Worm (Caenorhabditis elegans): ENCODE measurements around the gene prx-13.

prx-13 gene

DNA sequence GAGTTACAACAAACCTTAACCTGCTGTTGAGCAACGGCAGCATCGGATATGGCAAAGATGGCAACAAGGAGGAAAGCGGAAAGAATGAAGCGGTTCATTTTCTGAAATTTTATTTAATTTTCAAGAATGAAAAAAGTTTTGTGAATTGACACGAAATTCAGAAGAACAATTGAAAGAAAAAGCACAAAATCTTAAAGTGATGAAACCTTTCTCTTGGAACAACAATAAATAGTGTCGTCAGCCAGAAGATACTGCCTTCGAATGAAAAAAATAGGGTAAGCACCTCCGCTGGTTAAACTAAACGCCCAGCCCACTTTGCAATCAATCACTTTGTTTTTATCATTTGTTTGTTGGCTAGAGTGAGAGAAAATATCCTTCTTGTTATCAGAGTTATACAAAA is 39.8 kb downstream of the prx-13 start, which contains the start of gene E04F6.9:
E04F6.9 (minus strand) TSS at position 101 of the 400 bp plus-strand sequence.
- TF ChIP-seq flt-1 (GFP tag; IDR thresholded peaks at IDR 0.05) (no peak), ets-7 (tag; optimal IDR thresholded peaks at IDR 0.05) (no peak), ceh-36 (tag; optimal IDR thresholded peaks at IDR 0.05) (no peak), tbx-11 (GFP tag; IDR thresholded peaks at IDR 0.05) (no peak), hnd-1 (tag; optimal IDR thresholded peaks at IDR 0.05) (no peak), F13C5.2 (tag; optimal IDR thresholded peaks at IDR 0.05) (no peak), aly-1 (tag; optimal IDR thresholded peaks at IDR 0.05) (no peak), tra-4 (tag; optimal IDR thresholded peaks at IDR 0.05) (no peak), tbx-37 (GFP tag; conservative IDR thresholded peaks at IDR 0.05) (no peak), pes-1 (GFP tag; IDR thresholded peaks at IDR 0.05) (no peak), scrt-1 (GFP tag; IDR thresholded peaks at IDR 0.05) (no peak), hmg-4 (GFP tag; optimal IDR thresholded peaks at IDR 0.05) (no peak), hmbx-1 (tag; optimal IDR thresholded peaks at IDR 0.05) (no peak), ceh-13 (GFP tag; optimal IDR thresholded peaks at IDR 0.05) (no peak), B0310.2 (tag; optimal IDR thresholded peaks at IDR 0.05) (no peak)

ce11 chrII:7211280-7211679 is 40.5 kb downstream of the prx-13 start, which contains the start of gene E04F6.8:
Gene E04F6.8, minus strand, starts transcription at chrII:7211380.
- TF ChIP-seq tbx-11 (GFP tag; IDR thresholded peaks at IDR 0.05): no peak
- no peak for TF ChIP-seq scrt-1 (GFP tag; IDR thresholded peaks at IDR 0.05)
- no peak for TF ChIP-seq ceh-13 (GFP tag; optimal IDR thresholded peaks at IDR 0.05)
- TF ChIP-seq sea-1 (GFP tag; conservative IDR thresholded peaks at IDR 0.05): no peak
- no peak for TF ChIP-seq ceh-36 (tag; optimal IDR thresholded peaks at IDR 0.05)
- no peak for TF ChIP-seq hmbx-1 (tag; optimal IDR thresholded peaks at IDR 0.05)
- no peak for TF ChIP-seq flt-1 (GFP tag; IDR thresholded peaks at IDR 0.05)

- no peak for TF ChIP-seq tbx-37 (GFP tag; conservative IDR thresholded peaks at IDR 0.05)
- no peak for TF ChIP-seq flt-1 (GFP tag; IDR thresholded peaks at IDR 0.05)
- TF ChIP-seq hmbx-1 (tag; optimal IDR thresholded peaks at IDR 0.05): no peak
- TF ChIP-seq sea-1 (GFP tag; conservative IDR thresholded peaks at IDR 0.05): no peak
- TF ChIP-seq B0310.2 (tag; optimal IDR thresholded peaks at IDR 0.05): no peak
- TF ChIP-seq aly-1 (tag; optimal IDR thresholded peaks at IDR 0.05): no peak
- TF ChIP-seq scrt-1 (GFP tag; IDR thresholded peaks at IDR 0.05): no peak
- no peak for TF ChIP-seq ets-7 (tag; optimal IDR thresholded peaks at IDR 0.05)
- TF ChIP-seq hmg-4 (GFP tag; optimal IDR thresholded peaks at IDR 0.05): no peak
- TF ChIP-seq pes-1 (GFP tag; IDR thresholded peaks at IDR 0.05): no peak
- no peak for TF ChIP-seq ceh-36 (tag; optimal IDR thresholded peaks at IDR 0.05)
- TF ChIP-seq tbx-11 (GFP tag; IDR thresholded peaks at IDR 0.05): no peak
- no peak for TF ChIP-seq F13C5.2 (tag; optimal IDR thresholded peaks at IDR 0.05)
- no peak for TF ChIP-seq tra-4 (tag; optimal IDR thresholded peaks at IDR 0.05)
These were observed 41.6 kb downstream of the prx-13 start, which contains the start of gene E04F6.15 for ce11 chrII:7210187-7210586. Gene E04F6.15, minus strand, starts transcription at chrII:7210287.

DNA sequence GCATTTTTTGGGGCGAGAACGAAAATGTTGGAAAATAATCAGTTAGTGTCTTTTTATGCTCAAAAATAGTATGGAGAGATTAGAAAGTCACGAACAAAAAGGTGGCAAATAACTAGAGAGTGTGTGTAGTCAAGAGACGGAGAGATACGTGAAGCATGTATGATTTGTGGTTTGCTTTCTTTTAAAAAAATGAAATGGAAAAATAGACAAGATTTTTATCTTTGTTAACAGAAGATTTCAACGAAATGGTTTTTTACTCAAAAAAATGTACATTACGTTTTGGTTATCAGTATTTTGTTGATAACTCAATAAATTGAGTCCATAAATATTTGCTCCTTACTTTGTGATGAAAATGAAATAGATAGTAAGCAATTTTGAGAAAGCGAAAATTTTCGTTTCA is 43.6 kb downstream of the prx-13 start, which contains the start of gene dhs-7:
dhs-7 (minus strand) TSS at position 277 of the 400 bp plus-strand sequence.
- no peak for TF ChIP-seq tbx-11 (GFP tag; IDR thresholded peaks at IDR 0.05)
- no peak for TF ChIP-seq tra-4 (tag; optimal IDR thresholded peaks at IDR 0.05)
- no peak for TF ChIP-seq F13C5.2 (tag; optimal IDR thresholded peaks at IDR 0.05)
- TF ChIP-seq hmg-4 (GFP tag; optimal IDR thresholded peaks at IDR 0.05): no peak
- no peak for TF ChIP-seq flt-1 (GFP tag; IDR thresholded peaks at IDR 0.05)
- TF ChIP-seq ceh-36 (tag; optimal IDR thresholded peaks at IDR 0.05): no peak
- TF ChIP-seq B0310.2 (tag; optimal IDR thresholded peaks at IDR 0.05): no peak
- no peak for TF ChIP-seq hmbx-1 (tag; optimal IDR thresholded peaks at IDR 0.05)

ce11 chrII:7207649-7208048 is 44.2 kb downstream of the prx-13 start:
- TF ChIP-seq ceh-36 (tag; optimal IDR thresholded peaks at IDR 0.05): no peak
- no peak for TF ChIP-seq sea-1 (GFP tag; conservative IDR thresholded peaks at IDR 0.05)
- TF ChIP-seq scrt-1 (GFP tag; IDR thresholded peaks at IDR 0.05): no peak
- TF ChIP-seq aly-1 (tag; optimal IDR thresholded peaks at IDR 0.05): no peak
- no peak for TF ChIP-seq flt-1 (GFP tag; IDR thresholded peaks at IDR 0.05)
- no peak for TF ChIP-seq ceh-13 (GFP tag; optimal IDR thresholded peaks at IDR 0.05)
- no peak for TF ChIP-seq pes-1 (GFP tag; IDR thresholded peaks at IDR 0.05)
- TF ChIP-seq hmg-4 (GFP tag; optimal IDR thresholded peaks at IDR 0.05): no peak
- TF ChIP-seq hmbx-1 (tag; optimal IDR thresholded peaks at IDR 0.05): no peak
- TF ChIP-seq hnd-1 (tag; optimal IDR thresholded peaks at IDR 0.05): no peak

- no peak for TF ChIP-seq flt-1 (GFP tag; IDR thresholded peaks at IDR 0.05)
- no peak for TF ChIP-seq pes-1 (GFP tag; IDR thresholded peaks at IDR 0.05)
- no peak for TF ChIP-seq hmbx-1 (tag; optimal IDR thresholded peaks at IDR 0.05)
- TF ChIP-seq F13C5.2 (tag; optimal IDR thresholded peaks at IDR 0.05): no peak
- TF ChIP-seq aly-1 (tag; optimal IDR thresholded peaks at IDR 0.05): no peak
- TF ChIP-seq sea-1 (GFP tag; conservative IDR thresholded peaks at IDR 0.05): no peak
- TF ChIP-seq B0310.2 (tag; optimal IDR thresholded peaks at IDR 0.05): no peak
- no peak for TF ChIP-seq tra-4 (tag; optimal IDR thresholded peaks at IDR 0.05)
- TF ChIP-seq ceh-36 (tag; optimal IDR thresholded peaks at IDR 0.05): no peak
- TF ChIP-seq hnd-1 (tag; optimal IDR thresholded peaks at IDR 0.05): no peak
- no peak for TF ChIP-seq ama-1 (optimal IDR thresholded peaks at IDR 0.05)
- TF ChIP-seq hmg-4 (GFP tag; optimal IDR thresholded peaks at IDR 0.05): no peak
- TF ChIP-seq scrt-1 (GFP tag; IDR thresholded peaks at IDR 0.05): no peak
- TF ChIP-seq tbx-11 (GFP tag; IDR thresholded peaks at IDR 0.05): no peak
- TF ChIP-seq ceh-13 (GFP tag; optimal IDR thresholded peaks at IDR 0.05): no peak
- no peak for TF ChIP-seq tbx-37 (GFP tag; conservative IDR thresholded peaks at IDR 0.05)
- no peak for TF ChIP-seq ets-7 (tag; optimal IDR thresholded peaks at IDR 0.05)
These were observed 46.4 kb downstream of the prx-13 start, which contains the start of gene srd-59 for ce11 chrII:7205388-7205787. Gene srd-59, plus strand, starts transcription at chrII:7205688.

- TF ChIP-seq hmg-4 (GFP tag; optimal IDR thresholded peaks at IDR 0.05) (no peak), tra-4 (tag; optimal IDR thresholded peaks at IDR 0.05) (no peak), ets-7 (tag; optimal IDR thresholded peaks at IDR 0.05) (no peak), tbx-11 (GFP tag; IDR thresholded peaks at IDR 0.05) (no peak), aly-1 (tag; optimal IDR thresholded peaks at IDR 0.05) (no peak), hmbx-1 (tag; optimal IDR thresholded peaks at IDR 0.05) (no peak), tbx-37 (GFP tag; conservative IDR thresholded peaks at IDR 0.05) (no peak), ceh-13 (GFP tag; optimal IDR thresholded peaks at IDR 0.05) (no peak)
These were observed 46.9 kb downstream of the prx-13 start, which contains the start of gene srd-58 for ce11 chrII:7204951-7205350. Gene srd-58, minus strand, starts transcription at chrII:7205051.
